Worm (Caenorhabditis elegans) whole organism, early embryonic: Measurements from ENCODE around the gene T01B7.5.

Experiments
- ama-1 ChIP-seq: fragments of 150-350 bp; optimal IDR thresholded peaks from 2 replicates; lab custom pipeline; 2014
- flt-1 ChIP-seq: fragments of 200-800 bp; sonication (Bioruptor generic); IDR thresholded peaks from 2 replicates; pipeline ENCODE4 v1.3.6; 2022; ENCODE audit warnings: missing genetic modification characterization, missing compliant biosample characterization
- hmbx-1 ChIP-seq: sonication (generic microtip); optimal IDR thresholded peaks from 2 replicates; lab custom pipeline; 2016; ENCODE audit warnings: mild to moderate bottlenecking, missing genetic modification characterization, missing compliant biosample characterization
- scrt-1 ChIP-seq: fragments of 200-800 bp; sonication (Bioruptor generic); IDR thresholded peaks from 2 replicates; pipeline ENCODE4 v1.3.6; 2022; ENCODE audit warnings: missing genetic modification characterization, missing compliant biosample characterization
- tbx-11 ChIP-seq: fragments of 200-800 bp; sonication (Bioruptor generic); IDR thresholded peaks from 2 replicates; pipeline ENCODE4 v1.3.6; 2022; ENCODE audit warnings: missing genetic modification characterization, missing compliant biosample characterization
- tbx-37 ChIP-seq: fragments of 200-800 bp; sonication (Bioruptor generic); conservative IDR thresholded peaks from 2 replicates; pipeline ENCODE4 v1.3.6; 2022; ENCODE audit warnings: missing genetic modification reagents, missing genetic modification characterization, missing compliant biosample characterization
- tra-4 ChIP-seq: sonication (generic microtip); optimal IDR thresholded peaks from 2 replicates; lab custom pipeline; 2017; ENCODE audit warnings: missing genetic modification characterization, missing compliant biosample characterization

DNA sequence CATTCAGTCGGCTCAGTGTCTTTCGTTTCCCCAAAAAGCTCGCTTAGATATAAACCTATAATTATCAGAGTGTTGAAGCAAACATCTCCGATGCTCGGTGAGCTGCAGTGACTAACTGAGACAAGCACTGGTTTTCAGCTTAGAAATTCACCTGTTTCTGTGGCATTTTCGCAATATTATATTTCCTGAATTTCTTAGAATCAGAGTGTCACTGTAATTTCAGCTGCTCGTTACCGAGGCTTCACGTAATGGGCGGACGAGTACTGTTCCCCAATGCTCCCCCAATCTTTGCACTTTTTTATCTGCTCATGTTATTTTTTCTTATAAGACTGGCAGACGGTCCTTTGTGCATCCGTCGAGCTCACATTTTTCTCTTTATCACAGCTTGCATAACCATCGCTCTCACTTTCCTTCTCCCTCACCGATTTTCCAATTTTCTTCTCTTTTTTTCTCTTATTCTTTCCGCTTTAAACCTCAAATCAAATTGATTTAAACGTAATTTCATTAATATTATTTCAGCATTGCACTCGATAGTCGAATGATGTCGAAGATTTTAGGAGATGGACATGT, 5.4 kb downstream of the T01B7.5 start, which contains the start of gene trcs-2:
- TF ChIP-seq hmbx-1 (tag; lab: Kevin White, UChicago) = no peak
- TF ChIP-seq ama-1 (lab: Kevin White, UChicago) = no peak
- TF ChIP-seq tra-4 (tag; lab: Kevin White, UChicago) = no peak
- TF ChIP-seq scrt-1 (GFP tag; lab: Robert Waterston, UW) = no peak
- no peak for TF ChIP-seq flt-1 (GFP tag; lab: Robert Waterston, UW)
- TF ChIP-seq tbx-11 (GFP tag; lab: Robert Waterston, UW) = no peak
- no peak for TF ChIP-seq tbx-37 (GFP tag; lab: Robert Waterston, UW)
